Fruit fly (Drosophila melanogaster) whole organism, larva: ENCODE data around the gene PGAP2.

ENCODE experiments used
- noc ChIP-seq: fragments of 200-800 bp; sonication (Bioruptor generic); optimal IDR thresholded peaks from 3 replicates; lab custom pipeline; 2019; ENCODE audit warnings: missing biosample characterization, mild to moderate bottlenecking, missing genetic modification characterization, moderate library complexity

The PGAP2 gene

dm6 chr2L:773247-773646 lies 46.1 kb downstream of the PGAP2 start, which contains the start of gene CG12506:
Gene CG12506, plus strand, starts transcription at chr2L:773547.
- TF ChIP-seq noc (tag; lab: Kevin White, UChicago) = no peak
